Fruit fly (Drosophila melanogaster): ENCODE results near the gene spo.

The spo gene

DNA sequence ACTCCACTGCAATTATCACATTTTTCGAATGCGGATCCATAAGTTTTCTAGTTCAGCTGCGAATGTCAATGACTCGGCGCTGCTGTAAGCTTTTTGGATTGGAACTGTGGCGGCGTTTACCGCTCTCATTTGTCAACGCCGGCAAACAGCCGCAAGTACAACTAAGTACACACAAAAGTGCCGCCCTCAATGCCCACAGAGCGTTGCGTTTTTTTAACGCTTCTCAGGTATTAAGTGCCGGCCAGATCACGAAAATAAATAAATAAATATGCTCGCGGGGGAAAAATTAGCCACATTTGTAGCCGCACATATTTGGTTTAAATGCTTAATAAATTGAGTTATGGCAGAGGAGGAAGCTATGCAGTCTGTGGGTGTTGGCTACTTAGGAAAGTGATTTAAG is 10.8 kb downstream of the spo start:
- no peak for TF ChIP-seq CG7101 (tag; optimal IDR thresholded peaks at IDR 0.05)
- TF ChIP-seq CG12768 (GFP tag; optimal IDR thresholded peaks at IDR 0.05): no peak
- TF ChIP-seq Clk (GFP tag; optimal IDR thresholded peaks at IDR 0.05): no peak
- TF ChIP-seq Hr96 (GFP tag; optimal IDR thresholded peaks at IDR 0.05): no peak
- TF ChIP-seq bab1 (GFP tag; optimal IDR thresholded peaks at IDR 0.05): no peak
- no peak for TF ChIP-seq CG14711 (tag; optimal IDR thresholded peaks at IDR 0.05)
- TF ChIP-seq toe (GFP tag; optimal IDR thresholded peaks at IDR 0.05): no peak
- no peak for TF ChIP-seq CG33017 (tag; optimal IDR thresholded peaks at IDR 0.05)
- no peak for TF ChIP-seq ovo (GFP tag; optimal IDR thresholded peaks at IDR 0.05)
- no peak for TF ChIP-seq cic (GFP tag; optimal IDR thresholded peaks at IDR 0.05)
- TF ChIP-seq cnc (optimal IDR thresholded peaks at IDR 0.05): no peak

DNA sequence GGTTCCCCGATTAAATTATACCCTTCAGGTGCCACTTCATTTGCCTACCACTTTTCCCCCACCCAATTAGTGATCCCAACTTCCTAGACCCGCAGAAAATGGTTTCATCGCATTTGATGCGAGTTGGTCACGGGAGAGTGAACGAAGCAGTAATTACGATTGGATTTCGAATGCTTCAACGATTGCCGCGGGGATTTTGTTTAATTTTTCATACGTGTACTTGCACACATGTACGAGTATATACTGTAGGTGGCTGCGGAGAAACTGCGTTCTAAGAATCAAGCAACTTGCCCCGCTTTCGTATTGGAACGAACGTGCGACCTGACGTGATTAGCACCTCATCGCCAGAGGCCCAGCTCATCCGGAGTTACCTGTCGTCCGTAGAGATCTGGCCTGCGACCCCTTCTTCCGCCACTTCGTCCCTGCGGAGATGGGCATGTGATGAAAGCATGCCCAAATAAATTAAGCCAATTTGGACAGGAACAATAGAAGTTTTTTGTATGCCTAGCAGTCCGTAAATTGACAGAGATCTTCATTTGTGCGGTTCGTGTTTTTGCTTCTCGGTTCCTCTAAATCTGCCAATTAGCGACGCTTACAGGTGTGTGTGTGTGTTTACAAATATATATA is 11.8 kb downstream of the spo start:
- no peak for TF ChIP-seq cic (GFP tag; optimal IDR thresholded peaks at IDR 0.05)
- peak; percentile 22 for TF ChIP-seq kay (GFP tag; ENCODE audit: borderline replicate concordance)

- TF ChIP-seq Mnt (GFP tag; optimal IDR thresholded peaks at IDR 0.05): no peak
- no peak for TF ChIP-seq ovo (GFP tag; optimal IDR thresholded peaks at IDR 0.05)
- no peak for TF ChIP-seq pad (GFP tag; optimal IDR thresholded peaks at IDR 0.05)
- TF ChIP-seq Clk (GFP tag; optimal IDR thresholded peaks at IDR 0.05): no peak
- TF ChIP-seq tj (GFP tag; optimal IDR thresholded peaks at IDR 0.05): no peak
- TF ChIP-seq bab1 (GFP tag; optimal IDR thresholded peaks at IDR 0.05): no peak
- TF ChIP-seq cnc (optimal IDR thresholded peaks at IDR 0.05): no peak
- no peak for TF ChIP-seq CG33017 (tag; optimal IDR thresholded peaks at IDR 0.05)
- TF ChIP-seq Crg-1 (GFP tag; optimal IDR thresholded peaks at IDR 0.05): no peak
- TF ChIP-seq CG14711 (tag; optimal IDR thresholded peaks at IDR 0.05): no peak
- TF ChIP-seq CG7101 (tag; optimal IDR thresholded peaks at IDR 0.05): no peak
- TF ChIP-seq kay (GFP tag; ENCODE audit: borderline replicate concordance): no peak
- no peak for TF ChIP-seq CG11617 (GFP tag; optimal IDR thresholded peaks at IDR 0.05)
- TF ChIP-seq toe (GFP tag; optimal IDR thresholded peaks at IDR 0.05): no peak
- no peak for TF ChIP-seq cic (GFP tag; optimal IDR thresholded peaks at IDR 0.05)
- no peak for TF ChIP-seq Hr96 (GFP tag; optimal IDR thresholded peaks at IDR 0.05)
- TF ChIP-seq CG12768 (GFP tag; optimal IDR thresholded peaks at IDR 0.05): no peak
Measured at dm6 chr3L:5579762-5580161, 12.6 kb downstream of the spo start.

- TF ChIP-seq Hr96 (GFP tag; optimal IDR thresholded peaks at IDR 0.05) (no peak), CG12768 (GFP tag; optimal IDR thresholded peaks at IDR 0.05) (no peak), CG33017 (tag; optimal IDR thresholded peaks at IDR 0.05) (no peak), ovo (GFP tag; optimal IDR thresholded peaks at IDR 0.05) (no peak), toe (GFP tag; optimal IDR thresholded peaks at IDR 0.05) (no peak), CG5204 (GFP tag; optimal IDR thresholded peaks at IDR 0.05) (no peak), CG7101 (tag; optimal IDR thresholded peaks at IDR 0.05) (no peak), cic (GFP tag; optimal IDR thresholded peaks at IDR 0.05) (no peak), cnc (optimal IDR thresholded peaks at IDR 0.05) (no peak), CG1620 (GFP tag; optimal IDR thresholded peaks at IDR 0.05) (no peak), tj (GFP tag; optimal IDR thresholded peaks at IDR 0.05) (no peak), Mnt (GFP tag; optimal IDR thresholded peaks at IDR 0.05) (no peak), CG7045 (GFP tag; optimal IDR thresholded peaks at IDR 0.05) (no peak), CG11617 (GFP tag; optimal IDR thresholded peaks at IDR 0.05) (no peak), kay (GFP tag; ENCODE audit: borderline replicate concordance) (no peak), bab1 (GFP tag; optimal IDR thresholded peaks at IDR 0.05) (no peak), Clk (GFP tag; optimal IDR thresholded peaks at IDR 0.05) (no peak), pad (GFP tag; optimal IDR thresholded peaks at IDR 0.05) (no peak)
Measured at dm6 chr3L:5578595-5578994, 13.8 kb downstream of the spo start.

DNA sequence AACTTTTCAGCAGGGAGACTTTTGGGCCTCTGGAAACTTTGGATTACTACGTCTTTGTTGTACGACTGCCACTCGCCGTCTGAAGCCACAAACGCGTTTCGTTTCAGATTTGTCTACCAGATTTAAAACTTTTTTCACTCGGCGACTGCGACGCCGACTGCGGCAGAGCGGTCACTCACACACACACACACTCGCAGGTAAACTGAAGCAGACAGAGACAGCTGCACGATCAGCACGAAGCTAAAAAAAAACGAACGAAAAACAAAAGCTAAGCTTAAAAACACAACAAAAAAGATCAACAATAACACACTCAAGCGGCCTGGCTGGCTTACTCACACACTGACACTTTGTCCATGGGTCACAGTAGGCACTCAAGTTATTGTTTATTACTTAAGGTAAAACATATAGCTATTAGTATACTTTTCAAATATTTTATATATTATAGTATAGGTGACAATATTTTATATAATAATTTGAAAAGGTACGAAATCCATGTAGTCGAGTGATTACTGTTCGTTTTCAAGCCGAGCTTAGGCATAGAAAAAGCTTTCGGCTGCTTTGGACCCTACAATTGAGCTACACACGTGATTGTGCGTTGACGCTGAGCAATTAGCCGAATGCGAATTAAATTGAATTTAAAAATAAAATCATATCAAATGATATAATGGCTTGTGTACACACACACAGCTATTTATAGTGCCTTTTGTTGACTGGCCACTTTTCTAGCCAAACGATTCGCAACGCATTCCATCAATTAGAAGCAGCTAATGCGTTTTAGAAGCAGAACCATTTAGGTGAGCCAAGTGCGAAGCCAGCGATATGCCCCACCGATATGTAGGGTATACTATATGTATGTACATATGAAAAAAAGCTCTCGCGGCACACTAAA is 14.9 kb downstream of the spo start, which contains the start of gene Msr-110:
TSS of gene Msr-110 (minus strand) at position 99 of the 889 bp plus-strand sequence.
- TF ChIP-seq cic (GFP tag; optimal IDR thresholded peaks at IDR 0.05) (peak; percentile 62), kay (GFP tag; ENCODE audit: borderline replicate concordance) (peak; percentile 55), CG12768 (GFP tag; optimal IDR thresholded peaks at IDR 0.05) (peak; percentile 87), CG7101 (tag; optimal IDR thresholded peaks at IDR 0.05) (peak; percentile 94), Mnt (GFP tag; optimal IDR thresholded peaks at IDR 0.05) (peak; percentile 36), tj (GFP tag; optimal IDR thresholded peaks at IDR 0.05) (peak; percentile 68), Hr96 (GFP tag; optimal IDR thresholded peaks at IDR 0.05) (peak; percentile 45), CG1620 (GFP tag; optimal IDR thresholded peaks at IDR 0.05) (peak; percentile 49), CG14711 (tag; optimal IDR thresholded peaks at IDR 0.05) (peak; percentile 90), ovo (GFP tag; optimal IDR thresholded peaks at IDR 0.05) (peak; percentile 52), CG11617 (GFP tag; optimal IDR thresholded peaks at IDR 0.05) (peak; percentile 77), CG7045 (GFP tag; optimal IDR thresholded peaks at IDR 0.05) (peak; percentile 89), CG5204 (GFP tag; optimal IDR thresholded peaks at IDR 0.05) (peak; percentile 31), bab1 (GFP tag; optimal IDR thresholded peaks at IDR 0.05) (peak; percentile 88), Crg-1 (GFP tag; optimal IDR thresholded peaks at IDR 0.05) (peak; percentile 51), pad (GFP tag; optimal IDR thresholded peaks at IDR 0.05) (peak; percentile 67), cnc (optimal IDR thresholded peaks at IDR 0.05) (no peak), CG33017 (tag; optimal IDR thresholded peaks at IDR 0.05) (peak; percentile 94), toe (GFP tag; optimal IDR thresholded peaks at IDR 0.05) (peak; percentile 81), Clk (GFP tag; optimal IDR thresholded peaks at IDR 0.05) (peak; percentile 67)

All from whole organism, adult.